Worm (Caenorhabditis elegans) whole organism, late embryonic: ENCODE results near the gene F49F1.7.

Experiments used
- C38D4.7 ChIP-seq: fragments of 200-800 bp; sonication (Bioruptor generic); optimal IDR thresholded peaks from 2 replicates; lab custom pipeline; 2018; ENCODE audit warnings: mild to moderate bottlenecking, missing genetic modification characterization, moderate library complexity, missing compliant biosample characterization
- K02D7.2 ChIP-seq: sonication (generic microtip); optimal IDR thresholded peaks from 2 replicates; lab custom pipeline; 2017; ENCODE audit warnings: mild to moderate bottlenecking, missing genetic modification characterization, missing compliant biosample characterization
- T23F11.4 ChIP-seq: fragments of 200-800 bp; sonication (Bioruptor generic); optimal IDR thresholded peaks from 2 replicates; lab custom pipeline; 2018; ENCODE audit warnings: mild to moderate bottlenecking, missing genetic modification characterization, missing compliant biosample characterization
- ceh-14 ChIP-seq: sonication (generic microtip); optimal IDR thresholded peaks from 2 replicates; lab custom pipeline; 2016; ENCODE audit warnings: missing genotype, missing genetic modification characterization, missing compliant biosample characterization
- ceh-18 ChIP-seq: sonication (generic microtip); optimal IDR thresholded peaks from 2 replicates; lab custom pipeline; 2016; ENCODE audit warnings: missing genetic modification characterization, missing compliant biosample characterization
- ceh-2 ChIP-seq: sonication (generic microtip); optimal IDR thresholded peaks from 2 replicates; lab custom pipeline; 2016; ENCODE audit warnings: missing genotype, missing genetic modification characterization, missing compliant biosample characterization
- ceh-24 ChIP-seq: sonication (generic microtip); optimal IDR thresholded peaks from 2 replicates; lab custom pipeline; 2016; ENCODE audit warnings: mild to moderate bottlenecking, missing genetic modification characterization, missing compliant biosample characterization
- ceh-30 ChIP-seq: fragments of 150-350 bp; optimal IDR thresholded peaks from 2 replicates; lab custom pipeline; 2014; ENCODE audit warnings: missing biosample characterization, missing genetic modification characterization
- ceh-34 ChIP-seq: sonication (generic microtip); optimal IDR thresholded peaks from 2 replicates; lab custom pipeline; 2016; ENCODE audit warnings: mild to moderate bottlenecking, missing genetic modification characterization, missing compliant biosample characterization
- ceh-48 ChIP-seq: sonication (generic microtip); optimal IDR thresholded peaks from 2 replicates; lab custom pipeline; 2016; ENCODE audit warnings: missing genetic modification characterization, inconsistent platforms, missing compliant biosample characterization
- ceh-9 ChIP-seq: sonication (generic microtip); optimal IDR thresholded peaks from 2 replicates; lab custom pipeline; 2016; ENCODE audit warnings: mild to moderate bottlenecking, missing genetic modification characterization, inconsistent platforms, missing compliant biosample characterization
- che-1 ChIP-seq: sonication (generic microtip); optimal IDR thresholded peaks from 2 replicates; lab custom pipeline; 2016; ENCODE audit warnings: mild to moderate bottlenecking, missing genetic modification characterization, missing compliant biosample characterization
- dmd-4 ChIP-seq: sonication (generic microtip); optimal IDR thresholded peaks from 2 replicates; lab custom pipeline; 2016; ENCODE audit warnings: borderline replicate concordance, missing genetic modification characterization, missing compliant biosample characterization
- dve-1 ChIP-seq: sonication (generic microtip); optimal IDR thresholded peaks from 2 replicates; lab custom pipeline; 2017; ENCODE audit warnings: antibody characterized with exemption, mild to moderate bottlenecking, missing genetic modification characterization, missing compliant biosample characterization
- elt-2 ChIP-seq: sonication (generic microtip); optimal IDR thresholded peaks from 2 replicates; lab custom pipeline; 2016; ENCODE audit warnings: missing genetic modification reagents, missing genetic modification characterization, missing compliant biosample characterization
- ets-4 ChIP-seq: sonication (generic microtip); optimal IDR thresholded peaks from 2 replicates; lab custom pipeline; 2016; ENCODE audit warnings: missing genetic modification characterization, missing compliant biosample characterization
- eyg-1 ChIP-seq: sonication (generic microtip); optimal IDR thresholded peaks from 2 replicates; lab custom pipeline; 2016; ENCODE audit warnings: missing genotype, missing genetic modification characterization, missing compliant biosample characterization
- fkh-10 ChIP-seq: fragments of 150-350 bp; optimal IDR thresholded peaks from 2 replicates; lab custom pipeline; 2014; ENCODE audit warnings: missing biosample characterization, missing genetic modification reagents, missing genetic modification characterization
- gmeb-2 ChIP-seq: sonication (generic microtip); optimal IDR thresholded peaks from 2 replicates; lab custom pipeline; 2016; ENCODE audit warnings: missing genetic modification characterization, inconsistent platforms, missing compliant biosample characterization
- hlh-30 ChIP-seq: sonication (generic microtip); optimal IDR thresholded peaks from 2 replicates; lab custom pipeline; 2017; ENCODE audit warnings: antibody characterized with exemption, missing genetic modification characterization, missing compliant biosample characterization; ENCODE audit not compliant: insufficient read depth
- hlh-8 ChIP-seq: sonication (generic microtip); optimal IDR thresholded peaks from 2 replicates; lab custom pipeline; 2016; ENCODE audit warnings: missing genotype, missing genetic modification characterization, missing compliant biosample characterization
- lim-6 ChIP-seq: sonication (generic microtip); optimal IDR thresholded peaks from 2 replicates; lab custom pipeline; 2016; ENCODE audit warnings: missing genetic modification characterization, missing compliant biosample characterization
- nfya-1 ChIP-seq: sonication (generic microtip); optimal IDR thresholded peaks from 2 replicates; lab custom pipeline; 2017; ENCODE audit warnings: missing genetic modification characterization, mild to moderate bottlenecking, missing compliant biosample characterization, antibody characterized with exemption, moderate library complexity
- nhr-232 ChIP-seq: sonication (generic microtip); optimal IDR thresholded peaks from 2 replicates; lab custom pipeline; 2016; ENCODE audit warnings: missing genetic modification characterization, missing compliant biosample characterization
- npax-4 ChIP-seq: sonication (generic microtip); optimal IDR thresholded peaks from 2 replicates; lab custom pipeline; 2016; ENCODE audit warnings: missing genetic modification characterization, missing compliant biosample characterization
- odd-2 ChIP-seq: sonication (generic microtip); optimal IDR thresholded peaks from 2 replicates; lab custom pipeline; 2017; ENCODE audit warnings: antibody characterized with exemption, mild to moderate bottlenecking, missing genetic modification characterization, missing compliant biosample characterization
- pag-3 ChIP-seq: sonication (generic microtip); optimal IDR thresholded peaks from 2 replicates; lab custom pipeline; 2016; ENCODE audit warnings: missing compliant biosample characterization, missing genetic modification characterization, borderline replicate concordance
- pat-9 ChIP-seq: fragments of 200-800 bp; sonication (Bioruptor generic); optimal IDR thresholded peaks from 2 replicates; lab custom pipeline; 2018; ENCODE audit warnings: mild to moderate bottlenecking, missing genetic modification characterization, moderate library complexity, missing compliant biosample characterization
- pax-1 ChIP-seq: fragments of 150-350 bp; optimal IDR thresholded peaks from 2 replicates; lab custom pipeline; 2014; ENCODE audit warnings: missing biosample characterization, missing genetic modification characterization
- pros-1 ChIP-seq: fragments of 150-350 bp; optimal IDR thresholded peaks from 2 replicates; lab custom pipeline; 2014; ENCODE audit warnings: missing biosample characterization, missing genetic modification reagents, missing genetic modification characterization
- ref-2 ChIP-seq: sonication (generic microtip); optimal IDR thresholded peaks from 2 replicates; lab custom pipeline; 2016; ENCODE audit warnings: missing genetic modification characterization, missing compliant biosample characterization
- rnt-1 ChIP-seq: sonication (generic microtip); optimal IDR thresholded peaks from 2 replicates; lab custom pipeline; 2016; ENCODE audit warnings: missing genetic modification characterization, missing compliant biosample characterization
- sdc-2 ChIP-seq: sonication (generic microtip); optimal IDR thresholded peaks from 2 replicates; lab custom pipeline; 2016; ENCODE audit warnings: missing genotype, missing genetic modification characterization, missing compliant biosample characterization
- sox-2 ChIP-seq: fragments of 200-800 bp; sonication (Bioruptor generic); IDR thresholded peaks from 2 replicates; pipeline ENCODE4 v1.3.6; 2022; ENCODE audit warnings: missing genetic modification reagents, missing genetic modification characterization, missing compliant biosample characterization
- sox-4 ChIP-seq: sonication (generic microtip); optimal IDR thresholded peaks from 2 replicates; lab custom pipeline; 2017; ENCODE audit warnings: mild to moderate bottlenecking, missing genetic modification characterization, inconsistent platforms, missing compliant biosample characterization
- syd-9 ChIP-seq: sonication (generic microtip); optimal IDR thresholded peaks from 2 replicates; lab custom pipeline; 2016; ENCODE audit warnings: mild to moderate bottlenecking, missing genetic modification characterization, moderate library complexity, missing compliant biosample characterization
- tbx-2 ChIP-seq: sonication (generic microtip); optimal IDR thresholded peaks from 2 replicates; lab custom pipeline; 2016; ENCODE audit warnings: missing genetic modification characterization, missing compliant biosample characterization
- tbx-7 ChIP-seq: sonication (generic microtip); optimal IDR thresholded peaks from 2 replicates; lab custom pipeline; 2016; ENCODE audit warnings: missing genotype, missing genetic modification characterization, missing compliant biosample characterization
- ttx-3 ChIP-seq: sonication (generic microtip); optimal IDR thresholded peaks from 2 replicates; lab custom pipeline; 2016; ENCODE audit warnings: missing genetic modification reagents, missing genetic modification characterization, missing compliant biosample characterization
- unc-3 ChIP-seq, 2 experiments: fragments of 200-800 bp in 1 of 2; sonication (Bioruptor generic) in 1 of 2; sonication (generic microtip) in 1 of 2; conservative IDR thresholded peaks in 1 of 2; optimal IDR thresholded peaks in 1 of 2; 2 replicates each; pipeline versions ENCODE4 v1.3.6 to Lab custom; 2016 to 2022; ENCODE audit warnings: missing compliant biosample characterization in 2 of 2, missing genetic modification characterization in 2 of 2, missing genetic modification reagents in 1 of 2
- unc-42 ChIP-seq: sonication (generic microtip); optimal IDR thresholded peaks from 2 replicates; lab custom pipeline; 2016; ENCODE audit warnings: missing genotype, missing genetic modification characterization, missing compliant biosample characterization
- unc-55 ChIP-seq: sonication (generic microtip); optimal IDR thresholded peaks from 2 replicates; lab custom pipeline; 2017; ENCODE audit warnings: missing biosample characterization, missing genetic modification reagents, missing genetic modification characterization
- unc-86 ChIP-seq: sonication (generic microtip); optimal IDR thresholded peaks from 2 replicates; lab custom pipeline; 2016; ENCODE audit warnings: missing genetic modification characterization, missing compliant biosample characterization
- ztf-16 ChIP-seq: sonication (generic microtip); optimal IDR thresholded peaks from 2 replicates; lab custom pipeline; 2017; ENCODE audit warnings: missing genetic modification characterization, missing compliant biosample characterization

Gene F49F1.7

DNA sequence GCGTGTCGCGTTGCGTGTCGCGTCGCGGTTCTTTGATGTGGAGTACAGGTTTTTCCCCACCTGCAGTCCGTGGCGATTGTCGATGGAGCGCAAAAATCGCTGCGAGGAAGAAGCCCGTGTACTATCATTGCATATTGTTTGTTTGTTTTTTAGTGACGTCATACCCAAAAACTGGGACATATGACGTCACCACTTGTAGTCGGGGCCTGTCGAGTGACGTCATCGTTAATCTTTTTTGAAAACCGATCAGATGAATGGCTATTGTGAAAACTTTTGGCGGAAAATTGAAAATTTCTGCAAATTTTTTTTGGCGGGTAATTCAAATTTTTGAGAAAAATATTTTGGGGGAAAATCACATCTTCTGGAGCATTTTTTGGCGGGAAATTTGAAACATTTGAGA, 41.7 kb upstream of the F49F1.7 start:
- TF ChIP-seq eyg-1 (no peak), pat-9 (tag; lab: Kevin White, UChicago) (no peak), elt-2 (tag; lab: Kevin White, UChicago) (no peak), hlh-8 (tag; lab: Kevin White, UChicago) (no peak), ceh-14 (no peak), ceh-30 (no peak), ets-4 (no peak), pax-1 (no peak), ceh-34 (tag; lab: Kevin White, UChicago) (no peak), hlh-30 (tag; lab: Kevin White, UChicago) (no peak), npax-4 (tag; lab: Kevin White, UChicago) (no peak), ztf-16 (no peak)

DNA sequence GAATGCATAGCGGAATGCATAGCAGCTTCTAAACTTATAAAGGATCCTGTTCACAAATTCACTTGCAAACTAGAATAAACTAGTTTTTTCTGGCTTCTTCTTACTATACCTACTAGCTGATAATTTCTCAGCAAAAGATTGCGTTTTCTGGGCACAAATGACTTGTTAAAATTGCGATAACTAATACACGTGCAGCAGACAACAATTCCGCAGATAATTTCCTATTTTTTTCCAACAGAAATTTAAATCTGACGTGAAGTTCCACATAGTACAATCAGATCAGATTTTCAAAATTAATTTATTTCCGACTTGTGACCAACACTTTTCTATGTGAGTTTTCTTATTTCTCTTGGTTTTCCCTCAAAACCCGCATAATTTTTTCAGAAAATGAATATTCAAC, 38.8 kb upstream of the F49F1.7 start, which contains the start of gene scrm-8:
Gene scrm-8 (plus strand): TSS at position 301 of the 400 bp plus-strand sequence.
- TF ChIP-seq fkh-10 (GFP tag; lab: Kevin White, UChicago) (no peak), nhr-232 (no peak), ceh-48 (tag; lab: Kevin White, UChicago) (no peak), elt-2 (tag; lab: Kevin White, UChicago) (no peak), tbx-2 (tag; lab: Kevin White, UChicago) (no peak), unc-86 (no peak), pros-1 (tag; lab: Kevin White, UChicago) (no peak), C38D4.7 (no peak), sdc-2 (tag; lab: Kevin White, UChicago) (no peak), dmd-4 (tag; lab: Kevin White, UChicago) (no peak), ceh-9 (tag; lab: Kevin White, UChicago) (no peak), ttx-3 (tag; lab: Kevin White, UChicago) (no peak), sox-4 (tag; lab: Kevin White, UChicago) (no peak), sox-2 (GFP tag; lab: Robert Waterston, UW) (no peak), rnt-1 (no peak)

DNA sequence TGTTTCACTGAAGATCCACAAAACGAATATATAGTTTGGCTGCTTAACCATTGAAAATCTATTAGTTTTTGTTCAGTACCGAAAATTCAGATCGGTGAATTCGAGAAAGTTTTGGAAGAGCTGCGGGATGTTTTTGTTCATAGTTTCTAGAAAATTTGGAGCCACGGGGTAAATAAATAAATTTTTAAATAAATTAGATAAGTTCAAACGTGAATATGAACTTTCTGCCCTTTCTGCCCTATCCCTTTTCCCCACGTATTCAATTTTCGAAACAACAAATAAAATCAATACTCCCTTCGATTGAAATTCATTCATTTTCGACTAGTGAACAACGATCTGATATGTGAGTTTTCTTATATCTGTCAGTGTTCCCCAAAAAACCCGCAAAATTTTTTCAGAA, 36.6 kb upstream of the F49F1.7 start, which contains the start of gene scrm-5:
Gene scrm-5 (plus strand): TSS at position 301 of the 400 bp plus-strand sequence.
- TF ChIP-seq npax-4 (tag; lab: Kevin White, UChicago) (no peak), ttx-3 (tag; lab: Kevin White, UChicago) (no peak), unc-55 (GFP tag; lab: Kevin White, UChicago) (no peak), lim-6 (tag; lab: Kevin White, UChicago) (no peak), ref-2 (no peak), T23F11.4 (GFP tag; lab: Kevin White, UChicago) (no peak), pag-3 (tag; lab: Kevin White, UChicago) (no peak), odd-2 (tag; lab: Kevin White, UChicago) (no peak), ceh-18 (tag; lab: Kevin White, UChicago) (no peak), ceh-2 (tag; lab: Kevin White, UChicago) (no peak), nfya-1 (tag; lab: Kevin White, UChicago) (no peak), unc-42 (no peak), K02D7.2 (no peak), ceh-24 (tag; lab: Kevin White, UChicago) (no peak)

DNA sequence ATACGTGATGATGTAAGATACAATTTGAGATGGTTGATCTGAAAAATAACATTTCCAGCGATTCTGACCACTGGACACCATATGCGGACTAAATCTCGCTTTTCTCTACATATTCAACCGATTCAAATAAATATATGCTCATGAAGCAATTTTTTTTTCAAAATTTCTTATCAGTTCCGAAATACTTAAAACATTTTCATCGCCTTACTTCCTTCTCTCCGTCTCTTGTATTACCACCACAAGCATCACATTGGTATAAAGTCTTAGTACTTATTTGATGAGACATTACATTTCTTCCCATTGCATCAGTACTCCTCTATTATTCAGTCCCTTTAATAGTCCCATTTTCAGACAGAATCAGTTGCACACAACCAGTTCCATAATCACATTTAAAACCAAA, 29.1 kb upstream of the F49F1.7 start, which contains the start of gene K08D10.14:
Gene K08D10.14 (plus strand): TSS at position 301 of the 400 bp plus-strand sequence.
- no peak for TF ChIP-seq tbx-7 (tag; lab: Kevin White, UChicago)
- no peak for TF ChIP-seq sox-2 (GFP tag; lab: Robert Waterston, UW)
- TF ChIP-seq lim-6 (tag; lab: Kevin White, UChicago), result no peak
- TF ChIP-seq che-1 (tag; lab: Kevin White, UChicago), result no peak
- TF ChIP-seq ceh-18 (tag; lab: Kevin White, UChicago), result no peak
- TF ChIP-seq dve-1 (tag; lab: Kevin White, UChicago), result no peak
- no peak for TF ChIP-seq unc-3 (GFP tag; conservative IDR thresholded peaks at IDR 0.05; lab: Robert Waterston, UW)
- no peak for TF ChIP-seq unc-3 (tag; optimal IDR thresholded peaks at IDR 0.05; lab: Kevin White, UChicago)
- no peak for TF ChIP-seq nfya-1 (tag; lab: Kevin White, UChicago)
- no peak for TF ChIP-seq T23F11.4 (GFP tag; lab: Kevin White, UChicago)
- TF ChIP-seq gmeb-2 (tag; lab: Kevin White, UChicago), result no peak
- no peak for TF ChIP-seq ceh-48 (tag; lab: Kevin White, UChicago)
- no peak for TF ChIP-seq syd-9 (tag; lab: Kevin White, UChicago)
